Fruit fly (Drosophila melanogaster) whole organism, pupa: ENCODE results near the gene CG10920.

ENCODE experiments used
- CG10348 ChIP-seq: fragments of 200-800 bp; sonication (Bioruptor generic); IDR thresholded peaks from 2 replicates; pipeline ENCODE4 v1.3.6; 2022; ENCODE audit warnings: missing biosample characterization, missing genetic modification characterization
- CG12605 ChIP-seq: fragments of 200-800 bp; sonication (Bioruptor generic); IDR thresholded peaks from 2 replicates; pipeline ENCODE4 v1.3.6; 2022; ENCODE audit warnings: missing biosample characterization, missing genetic modification characterization
- Ets98B ChIP-seq: fragments of 200-800 bp; sonication (Bioruptor generic); IDR thresholded peaks from 2 replicates; pipeline ENCODE4 v1.3.6; 2022; ENCODE audit warnings: missing biosample characterization, missing genetic modification characterization
- Pif1A ChIP-seq: fragments of 200-800 bp; sonication (Bioruptor generic); optimal IDR thresholded peaks from 3 replicates; lab custom pipeline; 2016; ENCODE audit warnings: missing biosample characterization, missing genetic modification characterization
- Pif1B ChIP-seq: fragments of 200-800 bp; sonication (Bioruptor generic); optimal IDR thresholded peaks from 3 replicates; lab custom pipeline; 2016; ENCODE audit warnings: missing biosample characterization, missing genetic modification characterization

- no peak for TF ChIP-seq Pif1A
- TF ChIP-seq CG12605 (GFP tag; lab: Robert Waterston, UW), result no peak
- no peak for TF ChIP-seq Pif1B (GFP tag; lab: Kevin White, UChicago)
- TF ChIP-seq CG10348 (GFP tag; lab: Robert Waterston, UW), result no peak
- no peak for TF ChIP-seq Ets98B (GFP tag; lab: Robert Waterston, UW)
These were observed 20.1 kb upstream of the CG10920 start, which contains the start of gene Ir7c for dm6 chrX:7874094-7874493.
